Worm (Caenorhabditis elegans) whole organism, early embryonic: ENCODE results near the gene sru-25.

Source experiments
- aly-1 ChIP-seq: sonication (generic microtip); optimal IDR thresholded peaks from 2 replicates; lab custom pipeline; 2016; ENCODE audit warnings: missing genetic modification characterization, missing compliant biosample characterization
- ama-1 ChIP-seq: fragments of 150-350 bp; optimal IDR thresholded peaks from 2 replicates; lab custom pipeline; 2014
- ceh-13 ChIP-seq: fragments of 200-800 bp; sonication (Bioruptor generic); optimal IDR thresholded peaks from 2 replicates; lab custom pipeline; 2018; ENCODE audit warnings: mild to moderate bottlenecking, missing genetic modification characterization, missing compliant biosample characterization
- flt-1 ChIP-seq: fragments of 200-800 bp; sonication (Bioruptor generic); IDR thresholded peaks from 2 replicates; pipeline ENCODE4 v1.3.6; 2022; ENCODE audit warnings: missing genetic modification characterization, missing compliant biosample characterization
- hmg-4 ChIP-seq: fragments of 200-800 bp; sonication (Bioruptor generic); optimal IDR thresholded peaks from 2 replicates; lab custom pipeline; 2018; ENCODE audit warnings: mild to moderate bottlenecking, missing genetic modification characterization, missing compliant biosample characterization
- scrt-1 ChIP-seq: fragments of 200-800 bp; sonication (Bioruptor generic); IDR thresholded peaks from 2 replicates; pipeline ENCODE4 v1.3.6; 2022; ENCODE audit warnings: missing genetic modification characterization, missing compliant biosample characterization
- sea-1 ChIP-seq: fragments of 200-800 bp; sonication (Bioruptor generic); conservative IDR thresholded peaks from 2 replicates; pipeline ENCODE4 v1.3.6; 2022; ENCODE audit warnings: missing genetic modification characterization, missing compliant biosample characterization

ce11 chrV:694625-695024, 20.5 kb upstream of the sru-25 start, which contains the start of gene srj-53:
- TF ChIP-seq ama-1 (lab: Kevin White, UChicago), result no peak
- TF ChIP-seq aly-1 (tag; lab: Kevin White, UChicago), result no peak
- no peak for TF ChIP-seq sea-1
- TF ChIP-seq flt-1 (GFP tag; lab: Robert Waterston, UW), result no peak
- TF ChIP-seq ceh-13 (GFP tag; lab: Kevin White, UChicago), result no peak
- no peak for TF ChIP-seq scrt-1 (GFP tag; lab: Robert Waterston, UW)
- no peak for TF ChIP-seq hmg-4 (GFP tag; lab: Kevin White, UChicago)
